Fruit fly (Drosophila melanogaster) whole organism, embryonic: ENCODE data around the gene Cpr67Fa1.
A peak's percentile ranks its signal among the peaks of the same experiment; 100 is the strongest.

ENCODE experiments used
- Blimp-1 ChIP-seq: fragments of 200-800 bp; sonication (Bioruptor generic); optimal IDR thresholded peaks from 3 replicates; lab custom pipeline; 2018; ENCODE audit warnings: missing biosample characterization, missing genetic modification characterization, mild to moderate bottlenecking, moderate library complexity, missing genetic modification reagents
- CG10366 ChIP-seq: fragments of 200-800 bp; sonication (Bioruptor generic); IDR thresholded peaks from 2 replicates; pipeline ENCODE4 v1.3.6; 2022; ENCODE audit warnings: missing biosample characterization, missing genetic modification characterization
- CG10543 ChIP-seq: fragments of 200-800 bp; sonication (Bioruptor generic); optimal IDR thresholded peaks from 3 replicates; lab custom pipeline; 2017; ENCODE audit warnings: missing biosample characterization, mild to moderate bottlenecking, missing genetic modification characterization, moderate library complexity
- CG11504 ChIP-seq: fragments of 200-800 bp; sonication (Bioruptor generic); optimal IDR thresholded peaks from 3 replicates; lab custom pipeline; 2019; ENCODE audit warnings: missing biosample characterization, mild to moderate bottlenecking, missing genetic modification characterization, moderate library complexity
- CG1233 ChIP-seq: fragments of 200-800 bp; sonication (Bioruptor generic); optimal IDR thresholded peaks from 4 replicates; lab custom pipeline; 2018; ENCODE audit warnings: missing biosample characterization, mild to moderate bottlenecking, missing genetic modification characterization
- CG13775 ChIP-seq: fragments of 200-800 bp; sonication (Bioruptor generic); optimal IDR thresholded peaks from 3 replicates; lab custom pipeline; 2017; ENCODE audit warnings: missing biosample characterization, mild to moderate bottlenecking, missing genetic modification characterization
- CG14667 ChIP-seq: fragments of 200-800 bp; sonication (Bioruptor generic); IDR thresholded peaks from 2 replicates; pipeline ENCODE4 v1.3.6; 2022; ENCODE audit warnings: missing biosample characterization, missing genetic modification characterization
- CG15073 ChIP-seq: fragments of 200-800 bp; sonication (Bioruptor generic); optimal IDR thresholded peaks from 2 replicates; lab custom pipeline; 2016; ENCODE audit warnings: missing biosample characterization, missing genetic modification characterization
- CG15696 ChIP-seq: fragments of 200-800 bp; sonication (Bioruptor generic); optimal IDR thresholded peaks from 2 replicates; lab custom pipeline; 2019; ENCODE audit warnings: missing biosample characterization, mild to moderate bottlenecking, missing genetic modification characterization, moderate library complexity
- CG17186 ChIP-seq: fragments of 200-800 bp; sonication (Bioruptor generic); optimal IDR thresholded peaks from 3 replicates; lab custom pipeline; 2017; ENCODE audit warnings: missing biosample characterization, missing genetic modification reagents, missing genetic modification characterization
- CG18262 ChIP-seq: fragments of 200-800 bp; optimal IDR thresholded peaks from 3 replicates; lab custom pipeline; 2019; ENCODE audit warnings: missing biosample characterization, mild to moderate bottlenecking, missing genetic modification characterization, moderate library complexity
- CG1832 ChIP-seq: fragments of 200-800 bp; sonication (Bioruptor generic); optimal IDR thresholded peaks from 2 replicates; lab custom pipeline; 2017; ENCODE audit warnings: missing biosample characterization, mild to moderate bottlenecking, missing genetic modification characterization, inconsistent platforms
- CG2712 ChIP-seq: fragments of 200-800 bp; optimal IDR thresholded peaks from 3 replicates; lab custom pipeline; 2019; ENCODE audit warnings: missing biosample characterization, mild to moderate bottlenecking, missing genetic modification characterization, moderate library complexity
- CG30403 ChIP-seq: fragments of 200-800 bp; sonication (Bioruptor generic); optimal IDR thresholded peaks from 3 replicates; lab custom pipeline; 2016; ENCODE audit warnings: missing biosample characterization, missing genetic modification characterization
- CG31388 ChIP-seq: fragments of 200-800 bp; sonication (Bioruptor generic); optimal IDR thresholded peaks from 2 replicates; lab custom pipeline; 2016; ENCODE audit warnings: missing biosample characterization, missing genetic modification characterization
- CG3163 ChIP-seq: fragments of 200-800 bp; sonication (Bioruptor generic); optimal IDR thresholded peaks from 3 replicates; lab custom pipeline; 2016; ENCODE audit warnings: missing biosample characterization, missing genetic modification characterization
- CG4730 ChIP-seq: fragments of 200-800 bp; sonication (Bioruptor generic); IDR thresholded peaks from 2 replicates; pipeline ENCODE4 v1.3.6; 2022; ENCODE audit warnings: missing biosample characterization, missing genetic modification characterization
- CG7271 ChIP-seq: fragments of 200-800 bp; sonication (Bioruptor generic); optimal IDR thresholded peaks from 2 replicates; lab custom pipeline; 2018; ENCODE audit warnings: missing biosample characterization, mild to moderate bottlenecking, missing genetic modification characterization, moderate library complexity
- CG7556 ChIP-seq: fragments of 200-800 bp; sonication (Bioruptor generic); optimal IDR thresholded peaks from 2 replicates; lab custom pipeline; 2017; ENCODE audit warnings: missing biosample characterization, mild to moderate bottlenecking, missing genetic modification characterization
- CG7839 ChIP-seq: fragments of 200-800 bp; sonication (Bioruptor generic); optimal IDR thresholded peaks from 3 replicates; lab custom pipeline; 2018; ENCODE audit warnings: missing biosample characterization, mild to moderate bottlenecking, missing genetic modification characterization, moderate library complexity
- CG8924 ChIP-seq: fragments of 200-800 bp; optimal IDR thresholded peaks from 3 replicates; lab custom pipeline; 2019; ENCODE audit warnings: missing biosample characterization, mild to moderate bottlenecking, missing genetic modification characterization, moderate library complexity
- CG9437 ChIP-seq: fragments of 200-800 bp; sonication (Bioruptor generic); optimal IDR thresholded peaks from 2 replicates; lab custom pipeline; 2018; ENCODE audit warnings: missing biosample characterization, mild to moderate bottlenecking, missing genetic modification characterization
- CTCF ChIP-seq: fragments of 200-800 bp; sonication (Bioruptor generic); optimal IDR thresholded peaks from 2 replicates; lab custom pipeline; 2017; ENCODE audit warnings: missing biosample characterization, mild to moderate bottlenecking, missing genetic modification characterization, moderate library complexity
- Chrac-16 ChIP-seq: fragments of 200-800 bp; sonication (Bioruptor generic); optimal IDR thresholded peaks from 3 replicates; lab custom pipeline; 2016; ENCODE audit warnings: missing biosample characterization, missing genetic modification characterization
- Dfd ChIP-seq, 2 experiments: fragments of >200 bp; optimal IDR thresholded peaks; 2 replicates each; lab custom pipeline; 2017; ENCODE audit warnings: missing biosample characterization in 2 of 2, missing genetic modification characterization in 2 of 2
- E2f1 ChIP-seq: fragments of 200-800 bp; sonication (Bioruptor generic); IDR thresholded peaks from 2 replicates; pipeline ENCODE4 v1.3.6; 2022; ENCODE audit warnings: missing biosample characterization, missing genetic modification characterization
- Ets65A ChIP-seq: fragments of 200-800 bp; sonication (Bioruptor generic); peaks from one replicate; lab custom pipeline; 2016; ENCODE audit warnings: missing biosample characterization, missing genetic modification characterization
- PHDP ChIP-seq: fragments of 200-800 bp; sonication (Bioruptor generic); optimal IDR thresholded peaks from 3 replicates; lab custom pipeline; 2018; ENCODE audit warnings: missing biosample characterization, mild to moderate bottlenecking, missing genetic modification characterization, moderate library complexity
- Sox100B ChIP-seq: fragments of 200-800 bp; sonication (Bioruptor generic); optimal IDR thresholded peaks from 3 replicates; lab custom pipeline; 2018; ENCODE audit warnings: missing biosample characterization, mild to moderate bottlenecking, missing genetic modification characterization
- Taf1 ChIP-seq: fragments of 200-800 bp; sonication (Bioruptor generic); IDR thresholded peaks from 2 replicates; pipeline ENCODE4 v1.3.6; 2022; ENCODE audit warnings: missing biosample characterization, missing genetic modification characterization
- Xrp1 ChIP-seq: fragments of 200-800 bp; sonication (Bioruptor generic); IDR thresholded peaks from 2 replicates; pipeline ENCODE4 v1.3.6; 2022; ENCODE audit warnings: missing biosample characterization, missing genetic modification characterization
- al ChIP-seq: fragments of 200-800 bp; sonication (Bioruptor generic); IDR thresholded peaks from 2 replicates; pipeline ENCODE4 v1.3.6; 2022; ENCODE audit warnings: missing biosample characterization, missing genetic modification characterization
- bowl ChIP-seq: fragments of 200-800 bp; sonication (Bioruptor generic); IDR thresholded peaks from 2 replicates; pipeline ENCODE4 v1.3.6; 2022; ENCODE audit warnings: missing biosample characterization, missing genetic modification characterization
- cas ChIP-seq: fragments of 200-800 bp; sonication (Bioruptor generic); IDR thresholded peaks from 2 replicates; pipeline ENCODE4 v1.3.6; 2022; ENCODE audit warnings: missing biosample characterization, missing genetic modification characterization
- cato ChIP-seq: fragments of 200-800 bp; sonication (Bioruptor generic); optimal IDR thresholded peaks from 2 replicates; lab custom pipeline; 2016; ENCODE audit warnings: missing biosample characterization, missing genetic modification characterization, borderline replicate concordance
- gcm2 ChIP-seq: fragments of 200-800 bp; sonication (Bioruptor generic); optimal IDR thresholded peaks from 2 replicates; lab custom pipeline; 2016; ENCODE audit warnings: missing biosample characterization, missing genetic modification characterization
- gem ChIP-seq: fragments of 200-800 bp; sonication (Bioruptor generic); optimal IDR thresholded peaks from 2 replicates; lab custom pipeline; 2019; ENCODE audit warnings: missing biosample characterization, mild to moderate bottlenecking, missing genetic modification characterization, moderate library complexity
- h ChIP-seq: fragments of >200 bp; optimal IDR thresholded peaks from 2 replicates; lab custom pipeline; 2017
- kni ChIP-seq: fragments of 200-800 bp; sonication (Bioruptor generic); optimal IDR thresholded peaks from 3 replicates; lab custom pipeline; 2017; ENCODE audit warnings: mild to moderate bottlenecking, missing biosample characterization, missing genetic modification reagents, missing genetic modification characterization
- lbe ChIP-seq: fragments of 200-800 bp; sonication (Bioruptor generic); optimal IDR thresholded peaks from 2 replicates; lab custom pipeline; 2016; ENCODE audit warnings: missing biosample characterization, mild to moderate bottlenecking, missing genetic modification characterization
- nau ChIP-seq: fragments of 200-800 bp; sonication (Bioruptor generic); optimal IDR thresholded peaks from 3 replicates; lab custom pipeline; 2017; ENCODE audit warnings: missing biosample characterization, mild to moderate bottlenecking, missing genetic modification characterization, missing genetic modification reagents
- nerfin-2 ChIP-seq: fragments of 200-800 bp; sonication (Bioruptor generic); IDR thresholded peaks from 2 replicates; pipeline ENCODE4 v1.3.6; 2022; ENCODE audit warnings: missing biosample characterization, missing genetic modification characterization; ENCODE audit not compliant: partially characterized antibody
- org-1 ChIP-seq: fragments of 200-800 bp; sonication (Bioruptor generic); optimal IDR thresholded peaks from 2 replicates; lab custom pipeline; 2017; ENCODE audit warnings: missing biosample characterization, missing genetic modification characterization
- sc ChIP-seq, 3 experiments: fragments of >200 bp in 2 of 3; fragments of 200-800 bp in 1 of 3; sonication (Bioruptor generic) in 1 of 3; optimal IDR thresholded peaks; 2 replicates in 2 of 3; 3 replicates in 1 of 3; lab custom pipeline; 2017; ENCODE audit warnings: mild to moderate bottlenecking in 1 of 3, missing biosample characterization in 1 of 3, missing genetic modification characterization in 1 of 3, missing genetic modification reagents in 1 of 3
- sna ChIP-seq: fragments of 200-800 bp; sonication (Bioruptor generic); IDR thresholded peaks from 2 replicates; pipeline ENCODE4 v1.3.6; 2022; ENCODE audit warnings: missing biosample characterization, missing genetic modification characterization; ENCODE audit not compliant: partially characterized antibody
- twi ChIP-seq: fragments of 200-800 bp; optimal IDR thresholded peaks from 2 replicates; lab custom pipeline; 2019; ENCODE audit warnings: missing biosample characterization, mild to moderate bottlenecking, missing genetic modification characterization, moderate library complexity
- vnd ChIP-seq: fragments of 200-800 bp; sonication (Bioruptor generic); IDR thresholded peaks from 3 replicates; pipeline ENCODE4 v1.3.6; 2022; ENCODE audit warnings: missing biosample characterization, missing genetic modification characterization; ENCODE audit not compliant: partially characterized antibody
- wek ChIP-seq: fragments of 200-800 bp; sonication (Bioruptor generic); optimal IDR thresholded peaks from 3 replicates; lab custom pipeline; 2018; ENCODE audit warnings: missing biosample characterization, mild to moderate bottlenecking, missing genetic modification characterization, moderate library complexity

The Cpr67Fa1 gene

DNA sequence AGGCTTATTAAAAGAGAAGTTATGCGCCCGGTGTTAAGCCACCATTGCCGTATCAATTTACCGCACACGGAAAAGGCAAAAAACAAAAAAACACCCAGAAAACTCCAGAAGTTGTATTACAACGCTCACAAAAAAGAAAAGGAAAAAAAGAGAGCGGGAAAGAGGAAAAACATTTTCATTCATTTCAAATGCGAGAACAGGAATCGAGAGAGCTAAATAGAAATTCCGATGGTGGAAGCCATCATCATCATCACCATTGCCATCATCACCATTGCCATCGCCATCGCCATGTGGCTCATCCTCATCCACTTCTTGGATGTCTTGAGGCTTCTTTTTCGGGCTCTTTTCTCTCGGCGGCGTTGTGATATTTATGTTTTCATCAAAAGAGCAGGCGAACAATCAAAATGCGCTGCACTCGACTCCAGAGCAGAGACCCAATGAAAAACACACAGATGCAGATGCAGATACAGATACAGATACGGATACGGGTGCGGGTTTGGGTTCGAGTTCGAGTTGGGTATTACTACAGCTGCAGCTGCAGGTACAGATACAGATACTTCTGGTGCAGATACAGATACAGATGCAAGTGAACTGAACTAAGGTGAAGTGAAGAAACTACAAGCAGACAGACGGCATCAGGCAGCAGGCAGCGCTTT is 38.6 kb upstream of the Cpr67Fa1 start (continued):
- TF ChIP-seq CG8924 (tag; lab: Kevin White, UChicago) = peak; percentile 11
- no peak for TF ChIP-seq CG17186 (GFP tag; lab: Kevin White, UChicago)
- TF ChIP-seq twi = peak; percentile 77

- TF ChIP-seq wek (GFP tag; lab: Kevin White, UChicago) = no peak
- peak; percentile 87 for TF ChIP-seq CG18262 (tag; lab: Kevin White, UChicago)
- TF ChIP-seq CG2712 (tag; lab: Kevin White, UChicago) = peak; percentile 66
- TF ChIP-seq PHDP = peak; percentile 13
- TF ChIP-seq Blimp-1 (GFP tag; lab: Kevin White, UChicago) = peak; percentile 48
- no peak for TF ChIP-seq CG10366
- TF ChIP-seq h (lab: Kevin White, UChicago) = no peak
- TF ChIP-seq CG15073 (GFP tag; lab: Kevin White, UChicago) = no peak
- no peak for TF ChIP-seq vnd (GFP tag; lab: Robert Waterston, UW)
- no peak for TF ChIP-seq cas (GFP tag; lab: Robert Waterston, UW)
- TF ChIP-seq al (GFP tag; lab: Robert Waterston, UW) = no peak
- no peak for TF ChIP-seq CG1832 (GFP tag; lab: Kevin White, UChicago)
- TF ChIP-seq E2f1 (GFP tag; lab: Robert Waterston, UW) = no peak
- TF ChIP-seq CG13775 (GFP tag; lab: Kevin White, UChicago) = peak; percentile 59
- TF ChIP-seq Dfd (GFP tag; optimal IDR thresholded peaks at IDR 0.05; lab: Kevin White, UChicago) = no peak
- peak; percentile 76 for TF ChIP-seq gem (tag; lab: Kevin White, UChicago)
- TF ChIP-seq CG14667 (GFP tag; lab: Robert Waterston, UW) = no peak
- peak; percentile 21; the same call in 1 of the 2 replicates for TF ChIP-seq Xrp1 (GFP tag; lab: Robert Waterston, UW)
- TF ChIP-seq nau (GFP tag; lab: Kevin White, UChicago) = no peak
- peak; percentile 55 for TF ChIP-seq CG9437 (GFP tag; lab: Kevin White, UChicago)
- no peak for TF ChIP-seq CG31388 (GFP tag; lab: Kevin White, UChicago)
- peak; percentile 17 for TF ChIP-seq CG15696
- TF ChIP-seq bowl (GFP tag; lab: Robert Waterston, UW) = no peak
- no peak for TF ChIP-seq kni (GFP tag; lab: Kevin White, UChicago)
- TF ChIP-seq CG7839 = peak; percentile 41
- TF ChIP-seq Taf1 (GFP tag; lab: Robert Waterston, UW) = no peak
- TF ChIP-seq org-1 = peak; percentile 38
- TF ChIP-seq lbe (GFP tag; lab: Kevin White, UChicago) = no peak
- no peak for TF ChIP-seq CG1233 (GFP tag; lab: Kevin White, UChicago)
- peak; percentile 60 for TF ChIP-seq Sox100B (GFP tag; lab: Kevin White, UChicago)
- no peak for TF ChIP-seq nerfin-2 (GFP tag; lab: Robert Waterston, UW)
- peak; percentile 76 for TF ChIP-seq CG7556 (GFP tag; lab: Kevin White, UChicago)
- TF ChIP-seq CG30403 = peak; percentile 58
- TF ChIP-seq gcm2 (GFP tag; lab: Kevin White, UChicago) = no peak
- TF ChIP-seq CG7271 = no peak
- no peak for TF ChIP-seq sna (GFP tag; lab: Robert Waterston, UW)
- TF ChIP-seq sc (optimal IDR thresholded peaks at IDR 0.05; lab: Kevin White, UChicago) = no peak
- peak; percentile 44 for TF ChIP-seq sc (GFP tag; optimal IDR thresholded peaks at IDR 0.05; lab: Kevin White, UChicago)
- peak; percentile 8 for TF ChIP-seq cato (GFP tag; lab: Kevin White, UChicago)
- no peak for TF ChIP-seq CG3163
- TF ChIP-seq Chrac-16 (GFP tag; lab: Kevin White, UChicago) = peak; percentile 17
- no peak for TF ChIP-seq Ets65A (GFP tag; lab: Kevin White, UChicago)
- no peak for TF ChIP-seq CG4730 (GFP tag; lab: Robert Waterston, UW)
- TF ChIP-seq CG11504 (tag; lab: Kevin White, UChicago) = peak; percentile 39
- no peak for TF ChIP-seq CG10543 (GFP tag; lab: Kevin White, UChicago)
- no peak for TF ChIP-seq CTCF (GFP tag; lab: Kevin White, UChicago)
Measured at dm6 chr3L:10851853-10852346, 37.9 kb upstream of the Cpr67Fa1 start.
